Fruit fly (Drosophila melanogaster) whole organism, embryonic: ENCODE results near the gene CG31233.

Experiments used
- Ada2b ChIP-seq: fragments of 200-800 bp; sonication (Bioruptor generic); IDR thresholded peaks from 2 replicates; pipeline ENCODE4 v1.3.6; 2022; ENCODE audit warnings: missing biosample characterization, missing genetic modification characterization
- CG13775 ChIP-seq: fragments of 200-800 bp; sonication (Bioruptor generic); optimal IDR thresholded peaks from 3 replicates; lab custom pipeline; 2017; ENCODE audit warnings: missing biosample characterization, mild to moderate bottlenecking, missing genetic modification characterization
- CG13894 ChIP-seq: fragments of 200-800 bp; sonication (Bioruptor generic); optimal IDR thresholded peaks from 3 replicates; lab custom pipeline; 2018; ENCODE audit warnings: missing biosample characterization, mild to moderate bottlenecking, missing genetic modification characterization, moderate library complexity
- CG15073 ChIP-seq: fragments of 200-800 bp; sonication (Bioruptor generic); optimal IDR thresholded peaks from 2 replicates; lab custom pipeline; 2016; ENCODE audit warnings: missing biosample characterization, missing genetic modification characterization
- CG1529 ChIP-seq: fragments of 200-800 bp; sonication (Bioruptor generic); optimal IDR thresholded peaks from 3 replicates; lab custom pipeline; 2018; ENCODE audit warnings: missing biosample characterization, missing genetic modification characterization
- CG32767 ChIP-seq: fragments of 200-800 bp; sonication (Bioruptor generic); IDR thresholded peaks from 2 replicates; pipeline ENCODE4 v1.3.6; 2022; ENCODE audit warnings: missing biosample characterization, missing genetic modification characterization
- CG34224 ChIP-seq: fragments of 200-800 bp; sonication (Bioruptor generic); IDR thresholded peaks from 3 replicates; pipeline ENCODE4 v1.3.6; 2022; ENCODE audit warnings: missing biosample characterization, missing genetic modification characterization; ENCODE audit not compliant: partially characterized antibody
- CG34376 ChIP-seq: fragments of 200-800 bp; sonication (Bioruptor generic); optimal IDR thresholded peaks from 2 replicates; lab custom pipeline; 2018; ENCODE audit warnings: missing biosample characterization, mild to moderate bottlenecking, missing genetic modification characterization
- CG3838 ChIP-seq: fragments of 200-800 bp; sonication (Bioruptor generic); optimal IDR thresholded peaks from 3 replicates; lab custom pipeline; 2016; ENCODE audit warnings: missing biosample characterization, missing genetic modification characterization
- CG7357 ChIP-seq: fragments of 200-800 bp; sonication (Bioruptor generic); IDR thresholded peaks from 3 replicates; pipeline ENCODE4 v1.3.6; 2022; ENCODE audit warnings: missing biosample characterization, missing genetic modification characterization
- Camta ChIP-seq: fragments of 200-800 bp; sonication (Bioruptor generic); optimal IDR thresholded peaks from 2 replicates; lab custom pipeline; 2016; ENCODE audit warnings: missing biosample characterization, missing genetic modification characterization
- Deaf1 ChIP-seq: fragments of 200-800 bp; optimal IDR thresholded peaks from 3 replicates; lab custom pipeline; 2019; ENCODE audit warnings: missing biosample characterization, mild to moderate bottlenecking, missing genetic modification characterization, moderate library complexity
- GATAe ChIP-seq: fragments of 200-800 bp; sonication (Bioruptor generic); conservative IDR thresholded peaks from 2 replicates; pipeline ENCODE4 v1.3.6; 2022; ENCODE audit warnings: missing biosample characterization, missing genetic modification characterization
- HLHmδ ChIP-seq: fragments of 200-800 bp; sonication (Bioruptor generic); optimal IDR thresholded peaks from 2 replicates; lab custom pipeline; 2018; ENCODE audit warnings: missing biosample characterization, mild to moderate bottlenecking, missing genetic modification characterization, moderate library complexity
- Hsf ChIP-seq: fragments of 200-800 bp; sonication (Bioruptor generic); optimal IDR thresholded peaks from 3 replicates; lab custom pipeline; 2016; ENCODE audit warnings: missing biosample characterization, missing genetic modification characterization
- Jarid2 ChIP-seq: fragments of 200-800 bp; sonication (Bioruptor generic); optimal IDR thresholded peaks from 3 replicates; lab custom pipeline; 2017; ENCODE audit warnings: mild to moderate bottlenecking, missing biosample characterization, missing genetic modification reagents, missing genetic modification characterization
- Mad ChIP-seq: fragments of 200-800 bp; sonication (Bioruptor generic); optimal IDR thresholded peaks from 2 replicates; lab custom pipeline; 2016; ENCODE audit warnings: missing biosample characterization, missing genetic modification characterization
- Med ChIP-seq: fragments of 200-800 bp; sonication (Bioruptor generic); peaks from one replicate; lab custom pipeline; 2016; ENCODE audit warnings: missing biosample characterization, missing genetic modification characterization, mild to moderate bottlenecking, inconsistent platforms, moderate library complexity
- NK7.1 ChIP-seq: fragments of 200-800 bp; sonication (Bioruptor generic); optimal IDR thresholded peaks from 3 replicates; lab custom pipeline; 2016; ENCODE audit warnings: missing biosample characterization, missing genetic modification characterization
- Pdp1 ChIP-seq, 2 experiments: fragments of 200-800 bp; sonication (Bioruptor generic); optimal IDR thresholded peaks; 3 replicates each; lab custom pipeline; 2016; ENCODE audit warnings: missing biosample characterization in 2 of 2, missing genetic modification characterization in 2 of 2, mild to moderate bottlenecking in 1 of 2, moderate library complexity in 1 of 2
- Ravus ChIP-seq: fragments of 200-800 bp; sonication (Bioruptor generic); IDR thresholded peaks from 2 replicates; pipeline ENCODE4 v1.3.6; 2022; ENCODE audit warnings: missing biosample characterization, missing genetic modification characterization
- Rx ChIP-seq: fragments of 200-800 bp; sonication (Bioruptor generic); IDR thresholded peaks from 2 replicates; pipeline ENCODE4 v1.3.6; 2022; ENCODE audit warnings: missing biosample characterization, missing genetic modification characterization
- Sry-δ ChIP-seq: fragments of 200-800 bp; sonication (Bioruptor generic); optimal IDR thresholded peaks from 2 replicates; lab custom pipeline; 2016; ENCODE audit warnings: missing biosample characterization, missing genetic modification characterization
- Trl ChIP-seq, 3 experiments: fragments of >200 bp in 2 of 3; fragments of 200-800 bp in 1 of 3; sonication (Bioruptor generic) in 1 of 3; optimal IDR thresholded peaks; 2 replicates in 1 of 3; 3 replicates in 2 of 3; lab custom pipeline; 2016 to 2017; ENCODE audit warnings: missing biosample characterization in 1 of 3, missing genetic modification characterization in 1 of 3
- ase ChIP-seq: fragments of 200-800 bp; sonication (Bioruptor generic); IDR thresholded peaks from 3 replicates; pipeline ENCODE4 v1.3.6; 2022; ENCODE audit warnings: missing biosample characterization, missing genetic modification characterization
- ato ChIP-seq: fragments of 200-800 bp; sonication (Bioruptor generic); IDR thresholded peaks from 2 replicates; pipeline ENCODE4 v1.3.6; 2022; ENCODE audit warnings: missing biosample characterization, missing genetic modification characterization; ENCODE audit not compliant: partially characterized antibody
- az2 ChIP-seq: fragments of 200-800 bp; sonication (Bioruptor generic); optimal IDR thresholded peaks from 3 replicates; lab custom pipeline; 2016; ENCODE audit warnings: missing biosample characterization, missing genetic modification characterization
- bbx ChIP-seq: fragments of 200-800 bp; sonication (Bioruptor generic); IDR thresholded peaks from 2 replicates; pipeline ENCODE4 v1.3.6; 2022; ENCODE audit warnings: missing biosample characterization, missing genetic modification characterization; ENCODE audit not compliant: partially characterized antibody
- crol ChIP-seq: fragments of 200-800 bp; sonication (Bioruptor generic); IDR thresholded peaks from 2 replicates; pipeline ENCODE4 v1.3.6; 2022; ENCODE audit warnings: missing biosample characterization, missing genetic modification characterization
- crp ChIP-seq, 2 experiments: fragments of 200-800 bp; sonication (Bioruptor generic); optimal IDR thresholded peaks; 2 replicates in 1 of 2; 3 replicates in 1 of 2; lab custom pipeline; 2017; ENCODE audit warnings: missing biosample characterization in 2 of 2, missing genetic modification characterization in 2 of 2, mild to moderate bottlenecking in 1 of 2, moderate library complexity in 1 of 2
- cwo ChIP-seq: fragments of 200-800 bp; sonication (Bioruptor generic); optimal IDR thresholded peaks from 3 replicates; lab custom pipeline; 2017; ENCODE audit warnings: missing biosample characterization, missing genetic modification characterization, mild to moderate bottlenecking, moderate library complexity, missing genetic modification reagents
- danr ChIP-seq: fragments of 200-800 bp; sonication (Bioruptor generic); IDR thresholded peaks from 2 replicates; pipeline ENCODE4 v1.3.6; 2022; ENCODE audit warnings: missing biosample characterization, missing genetic modification characterization
- disco-r ChIP-seq: fragments of 200-800 bp; sonication (Bioruptor generic); optimal IDR thresholded peaks from 2 replicates; lab custom pipeline; 2016; ENCODE audit warnings: missing biosample characterization, missing genetic modification characterization
- dmrt99B ChIP-seq: fragments of 200-800 bp; sonication (Bioruptor generic); optimal IDR thresholded peaks from 2 replicates; lab custom pipeline; 2018; ENCODE audit warnings: missing biosample characterization, mild to moderate bottlenecking, missing genetic modification characterization, moderate library complexity
- exex ChIP-seq: fragments of 200-800 bp; sonication (Bioruptor generic); optimal IDR thresholded peaks from 4 replicates; lab custom pipeline; 2018; ENCODE audit warnings: missing biosample characterization, mild to moderate bottlenecking, missing genetic modification characterization, moderate library complexity
- fru ChIP-seq: fragments of >200 bp; optimal IDR thresholded peaks from 2 replicates; lab custom pipeline; 2017
- ftz-f1 ChIP-seq: fragments of 200-800 bp; sonication (Bioruptor generic); optimal IDR thresholded peaks from 2 replicates; lab custom pipeline; 2016; ENCODE audit warnings: missing biosample characterization, missing genetic modification characterization
- gro ChIP-seq: fragments of 200-800 bp; sonication (Bioruptor generic); optimal IDR thresholded peaks from 2 replicates; lab custom pipeline; 2016; ENCODE audit warnings: missing biosample characterization, missing genetic modification characterization
- klu ChIP-seq: fragments of 200-800 bp; sonication (Bioruptor generic); IDR thresholded peaks from 2 replicates; pipeline ENCODE4 v1.3.6; 2022; ENCODE audit warnings: missing biosample characterization, missing genetic modification characterization
- lab ChIP-seq: fragments of 200-800 bp; sonication (Bioruptor generic); optimal IDR thresholded peaks from 3 replicates; lab custom pipeline; 2017; ENCODE audit warnings: missing biosample characterization, missing genetic modification characterization, mild to moderate bottlenecking, moderate library complexity, missing genetic modification reagents
- mirr ChIP-seq: fragments of 200-800 bp; sonication (Bioruptor generic); optimal IDR thresholded peaks from 3 replicates; lab custom pipeline; 2018; ENCODE audit warnings: missing biosample characterization, mild to moderate bottlenecking, missing genetic modification characterization
- nom ChIP-seq: fragments of 200-800 bp; sonication (Bioruptor generic); optimal IDR thresholded peaks from 2 replicates; lab custom pipeline; 2017; ENCODE audit warnings: missing biosample characterization, missing genetic modification characterization, mild to moderate bottlenecking, moderate library complexity, missing genetic modification reagents
- pnt ChIP-seq: fragments of 200-800 bp; sonication (Bioruptor generic); optimal IDR thresholded peaks from 3 replicates; lab custom pipeline; 2016; ENCODE audit warnings: missing biosample characterization, missing genetic modification characterization
- pros ChIP-seq: fragments of 200-800 bp; sonication (Bioruptor generic); optimal IDR thresholded peaks from 3 replicates; lab custom pipeline; 2019; ENCODE audit warnings: missing biosample characterization, mild to moderate bottlenecking, missing genetic modification characterization, moderate library complexity
- row ChIP-seq: fragments of 200-800 bp; sonication (Bioruptor generic); IDR thresholded peaks from 3 replicates; pipeline ENCODE4 v1.3.6; 2022; ENCODE audit warnings: missing biosample characterization, missing genetic modification characterization
- sug ChIP-seq: fragments of 200-800 bp; optimal IDR thresholded peaks from 2 replicates; lab custom pipeline; 2019; ENCODE audit warnings: missing biosample characterization, mild to moderate bottlenecking, missing genetic modification characterization, moderate library complexity
- unc-4 ChIP-seq: fragments of 200-800 bp; sonication (Bioruptor generic); IDR thresholded peaks from 2 replicates; pipeline ENCODE4 v1.3.6; 2022; ENCODE audit warnings: missing biosample characterization, missing genetic modification characterization; ENCODE audit not compliant: partially characterized antibody
- vnd ChIP-seq: fragments of 200-800 bp; sonication (Bioruptor generic); IDR thresholded peaks from 3 replicates; pipeline ENCODE4 v1.3.6; 2022; ENCODE audit warnings: missing biosample characterization, missing genetic modification characterization; ENCODE audit not compliant: partially characterized antibody

Gene CG31233

DNA sequence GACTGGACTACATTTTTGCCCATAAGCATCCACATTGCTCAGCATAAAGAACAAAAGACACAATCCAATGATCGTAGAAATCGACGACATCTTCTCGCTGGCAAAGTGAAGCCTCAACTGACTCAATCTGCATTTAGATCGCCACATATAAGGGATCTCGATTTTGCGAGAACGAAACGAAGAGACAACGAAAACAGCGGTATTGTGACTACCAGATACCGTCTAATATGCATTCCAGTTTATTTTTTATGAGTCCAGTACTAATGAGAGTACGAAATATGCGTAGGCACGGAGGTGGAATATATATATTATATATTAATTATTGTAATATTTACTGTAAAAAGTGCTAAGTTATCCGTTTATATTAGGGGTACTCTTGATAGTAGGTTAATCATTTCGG is 10.6 kb upstream of the CG31233 start, which contains the start of gene CG34034 (continued):
- no peak for TF ChIP-seq az2
- no peak for TF ChIP-seq cwo (GFP tag; lab: Kevin White, UChicago)

DNA sequence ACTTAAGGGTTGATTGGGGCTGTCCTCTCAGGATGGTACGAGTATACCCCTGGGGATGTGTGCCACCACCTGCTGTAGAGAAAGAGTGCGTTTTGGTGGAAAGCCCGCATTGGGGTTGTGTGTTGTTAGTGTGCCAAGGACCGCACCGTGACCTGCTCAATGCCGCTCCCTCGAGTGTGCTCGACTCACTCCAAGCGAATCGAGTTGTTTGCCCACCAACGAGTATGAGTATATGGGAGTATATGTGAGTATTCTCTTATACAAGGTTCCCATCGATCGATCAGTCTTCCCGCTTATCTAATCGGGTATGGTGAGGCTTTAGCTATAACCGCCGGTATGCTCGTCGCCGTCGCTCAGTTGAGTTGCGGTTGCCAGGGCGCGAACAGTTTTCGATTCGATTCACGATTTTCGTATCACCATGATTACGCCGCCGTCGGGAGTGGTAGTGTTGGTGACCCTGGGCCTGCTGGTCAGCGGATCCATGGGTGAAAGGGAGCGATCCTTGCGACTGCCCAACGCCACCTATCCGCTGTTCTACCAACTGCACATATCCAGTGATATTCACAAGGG is 9.8 kb upstream of the CG31233 start, which contains the start of gene CG5849:
TSS of gene CG5849 (plus strand) at position 356 of the 570 bp plus-strand sequence.
- TF ChIP-seq CG13775 (GFP tag; lab: Kevin White, UChicago) (no peak), GATAe (GFP tag; lab: Robert Waterston, UW) (peak; percentile 68), CG34224 (GFP tag; lab: Robert Waterston, UW) (0 out of 3 replicates have a peak, but pooled peaks have one; percentile 12), crol (no peak), dmrt99B (no peak), Hsf (no peak), crp (GFP tag; optimal IDR thresholded peaks at IDR 0.05; lab: Kevin White, UChicago) (no peak), NK7.1 (no peak), nom (no peak), Jarid2 (GFP tag; lab: Kevin White, UChicago) (peak; percentile 80), pros (GFP tag; lab: Kevin White, UChicago) (peak; percentile 29), CG13894 (tag; lab: Kevin White, UChicago) (no peak), pnt (GFP tag; lab: Kevin White, UChicago) (no peak), ase (GFP tag; lab: Robert Waterston, UW) (no peak), CG15073 (GFP tag; lab: Kevin White, UChicago) (peak; percentile 4), Rx (GFP tag; lab: Robert Waterston, UW) (no peak), Pdp1 (GFP tag; optimal IDR thresholded peaks at IDR 0.05; lab: Kevin White, UChicago) (peak in 1 of 2 experiments; percentile 68), row (GFP tag; lab: Robert Waterston, UW) (no peak), ftz-f1 (GFP tag; lab: Kevin White, UChicago) (peak; percentile 45), HLHmδ (GFP tag; lab: Kevin White, UChicago) (no peak), danr (GFP tag; lab: Robert Waterston, UW) (no peak), gro (GFP tag; lab: Kevin White, UChicago) (no peak), CG32767 (GFP tag; lab: Robert Waterston, UW) (no peak), ato (GFP tag; lab: Robert Waterston, UW) (0 out of 2 replicates have a peak, but pooled peaks have one; percentile 26), sug (tag; lab: Kevin White, UChicago) (peak; percentile 29), exex (peak; percentile 26), disco-r (GFP tag; lab: Kevin White, UChicago) (no peak), fru (lab: Kevin White, UChicago) (no peak), Deaf1 (tag; lab: Kevin White, UChicago) (peak; percentile 10), CG1529 (GFP tag; lab: Kevin White, UChicago) (no peak), lab (GFP tag; lab: Kevin White, UChicago) (peak; percentile 83), Sry-δ (GFP tag; lab: Kevin White, UChicago) (no peak), klu (no peak), bbx (no peak), vnd (GFP tag; lab: Robert Waterston, UW) (no peak), CG3838 (no peak), Med (GFP tag; lab: Kevin White, UChicago) (peak; percentile 50), Ravus (no peak), mirr (GFP tag; lab: Kevin White, UChicago) (no peak), CG34376 (GFP tag; lab: Kevin White, UChicago) (peak; percentile 45), unc-4 (GFP tag; lab: Robert Waterston, UW) (no peak), Camta (GFP tag; lab: Kevin White, UChicago) (no peak), Mad (GFP tag; lab: Kevin White, UChicago) (no peak), CG7357 (GFP tag; lab: Robert Waterston, UW) (no peak), Ada2b (GFP tag; lab: Robert Waterston, UW) (no peak), Trl (optimal IDR thresholded peaks at IDR 0.05; lab: Kevin White, UChicago) (peak; percentile 6 to 14), Trl (GFP tag; optimal IDR thresholded peaks at IDR 0.05; lab: Kevin White, UChicago) (no peak)
